Worm (Caenorhabditis elegans) whole organism, late embryonic: ENCODE measurements around the gene C01B9.4.

Source experiments
- C08G9.2 ChIP-seq: sonication (generic microtip); optimal IDR thresholded peaks from 2 replicates; lab custom pipeline; 2016; ENCODE audit warnings: mild to moderate bottlenecking, missing genetic modification characterization, moderate library complexity, missing compliant biosample characterization
- K02D7.2 ChIP-seq: sonication (generic microtip); optimal IDR thresholded peaks from 2 replicates; lab custom pipeline; 2017; ENCODE audit warnings: mild to moderate bottlenecking, missing genetic modification characterization, missing compliant biosample characterization
- T23F11.4 ChIP-seq: fragments of 200-800 bp; sonication (Bioruptor generic); optimal IDR thresholded peaks from 2 replicates; lab custom pipeline; 2018; ENCODE audit warnings: mild to moderate bottlenecking, missing genetic modification characterization, missing compliant biosample characterization
- ama-1 ChIP-seq: fragments of 150-350 bp; optimal IDR thresholded peaks from 2 replicates; lab custom pipeline; 2014
- ceh-14 ChIP-seq: sonication (generic microtip); optimal IDR thresholded peaks from 2 replicates; lab custom pipeline; 2016; ENCODE audit warnings: missing genotype, missing genetic modification characterization, missing compliant biosample characterization
- ceh-22 ChIP-seq: sonication (generic microtip); optimal IDR thresholded peaks from 2 replicates; lab custom pipeline; 2017; ENCODE audit warnings: missing biosample characterization, missing genetic modification characterization
- ceh-24 ChIP-seq: sonication (generic microtip); optimal IDR thresholded peaks from 2 replicates; lab custom pipeline; 2016; ENCODE audit warnings: mild to moderate bottlenecking, missing genetic modification characterization, missing compliant biosample characterization
- ceh-30 ChIP-seq: fragments of 150-350 bp; optimal IDR thresholded peaks from 2 replicates; lab custom pipeline; 2014; ENCODE audit warnings: missing biosample characterization, missing genetic modification characterization
- ceh-31 ChIP-seq: sonication (generic microtip); optimal IDR thresholded peaks from 2 replicates; lab custom pipeline; 2016; ENCODE audit warnings: missing genetic modification characterization, missing compliant biosample characterization
- ceh-45 ChIP-seq: fragments of 200-800 bp; sonication (Bioruptor generic); IDR thresholded peaks from 2 replicates; pipeline ENCODE4 v1.3.6; 2022; ENCODE audit warnings: missing genetic modification reagents, missing genetic modification characterization, missing compliant biosample characterization
- ceh-48 ChIP-seq: sonication (generic microtip); optimal IDR thresholded peaks from 2 replicates; lab custom pipeline; 2016; ENCODE audit warnings: missing genetic modification characterization, inconsistent platforms, missing compliant biosample characterization
- ceh-9 ChIP-seq: sonication (generic microtip); optimal IDR thresholded peaks from 2 replicates; lab custom pipeline; 2016; ENCODE audit warnings: mild to moderate bottlenecking, missing genetic modification characterization, inconsistent platforms, missing compliant biosample characterization
- dmd-4 ChIP-seq: sonication (generic microtip); optimal IDR thresholded peaks from 2 replicates; lab custom pipeline; 2016; ENCODE audit warnings: borderline replicate concordance, missing genetic modification characterization, missing compliant biosample characterization
- eyg-1 ChIP-seq: sonication (generic microtip); optimal IDR thresholded peaks from 2 replicates; lab custom pipeline; 2016; ENCODE audit warnings: missing genotype, missing genetic modification characterization, missing compliant biosample characterization
- hlh-15 ChIP-seq: sonication (generic microtip); optimal IDR thresholded peaks from 2 replicates; lab custom pipeline; 2016; ENCODE audit warnings: missing genetic modification characterization, missing compliant biosample characterization
- nfya-1 ChIP-seq: sonication (generic microtip); optimal IDR thresholded peaks from 2 replicates; lab custom pipeline; 2017; ENCODE audit warnings: missing genetic modification characterization, mild to moderate bottlenecking, missing compliant biosample characterization, antibody characterized with exemption, moderate library complexity
- odd-2 ChIP-seq: sonication (generic microtip); optimal IDR thresholded peaks from 2 replicates; lab custom pipeline; 2017; ENCODE audit warnings: antibody characterized with exemption, mild to moderate bottlenecking, missing genetic modification characterization, missing compliant biosample characterization
- pqm-1 ChIP-seq: sonication (generic microtip); optimal IDR thresholded peaks from 2 replicates; lab custom pipeline; 2016; ENCODE audit warnings: missing genetic modification characterization, missing compliant biosample characterization
- sdc-2 ChIP-seq: sonication (generic microtip); optimal IDR thresholded peaks from 2 replicates; lab custom pipeline; 2016; ENCODE audit warnings: missing genotype, missing genetic modification characterization, missing compliant biosample characterization
- tbx-2 ChIP-seq: sonication (generic microtip); optimal IDR thresholded peaks from 2 replicates; lab custom pipeline; 2016; ENCODE audit warnings: missing genetic modification characterization, missing compliant biosample characterization

C01B9.4 gene

DNA sequence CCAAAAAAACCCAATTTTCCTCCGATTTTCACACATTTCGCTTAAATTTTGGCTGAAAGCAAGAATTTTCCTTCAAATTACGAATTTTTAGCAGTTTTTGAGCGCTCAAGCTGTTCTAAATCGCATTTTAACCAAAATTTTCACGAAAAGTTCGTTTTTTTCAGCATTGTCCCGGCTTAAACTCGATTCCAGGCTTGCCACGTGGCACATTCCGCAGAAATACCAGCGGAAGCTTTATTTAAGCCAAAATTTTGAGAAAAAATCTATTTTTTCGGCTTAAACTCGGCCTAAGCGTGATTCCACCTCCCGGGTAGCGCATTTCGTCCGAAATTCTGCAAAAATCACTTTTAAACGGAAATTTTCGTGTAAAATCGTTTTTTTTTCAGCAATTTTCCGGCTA lies 60.0 kb downstream of the C01B9.4 start:
- TF ChIP-seq pqm-1 (tag; lab: Kevin White, UChicago) (no peak), ceh-45 (GFP tag; lab: Robert Waterston, UW) (no peak), dmd-4 (no peak), eyg-1 (tag; lab: Kevin White, UChicago) (no peak), nfya-1 (no peak), ceh-14 (no peak), K02D7.2 (tag; lab: Kevin White, UChicago) (no peak), ceh-9 (tag; lab: Kevin White, UChicago) (no peak), odd-2 (tag; lab: Kevin White, UChicago) (no peak), ama-1 (lab: Kevin White, UChicago) (no peak), hlh-15 (tag; lab: Kevin White, UChicago) (no peak), ceh-22 (tag; lab: Kevin White, UChicago) (no peak), T23F11.4 (no peak), ceh-48 (tag; lab: Kevin White, UChicago) (no peak), ceh-30 (tag; lab: Kevin White, UChicago) (no peak), tbx-2 (tag; lab: Kevin White, UChicago) (no peak), sdc-2 (no peak)

- TF ChIP-seq C08G9.2 (tag; lab: Kevin White, UChicago) (peak; percentile 14), ceh-24 (tag; lab: Kevin White, UChicago) (no peak), ceh-31 (tag; lab: Kevin White, UChicago) (peak; percentile 12)
These were observed 61.0 kb downstream of the C01B9.4 start, which contains the start of gene Y54G9A.5 for ce11 chrII:13722763-13723162. Gene Y54G9A.5, plus strand, starts transcription at chrII:13723007.

DNA sequence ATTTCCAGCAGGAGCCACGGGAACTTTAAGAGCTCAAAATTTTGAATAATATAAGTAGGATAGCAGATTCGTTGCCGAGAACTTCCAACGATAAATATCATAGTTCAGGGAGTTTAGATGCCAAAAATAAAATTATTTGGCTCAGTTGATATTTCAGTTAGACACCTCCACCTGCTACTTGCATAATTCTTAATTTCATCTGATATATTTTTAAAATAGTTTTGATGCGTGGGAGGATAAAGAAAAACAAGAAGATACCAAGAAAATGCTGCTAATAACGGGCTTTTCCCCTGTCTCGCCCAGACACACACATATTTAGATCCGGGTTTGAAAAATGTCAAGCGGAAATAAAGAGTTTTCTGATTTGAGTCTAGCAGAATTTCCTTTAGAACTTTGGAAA lies 62.6 kb downstream of the C01B9.4 start, which contains the start of gene sre-46:
TSS of gene sre-46 (minus strand) at position 101 of the 400 bp plus-strand sequence.
- TF ChIP-seq C08G9.2 (tag; lab: Kevin White, UChicago) = no peak
- TF ChIP-seq T23F11.4 = no peak
- TF ChIP-seq ceh-9 (tag; lab: Kevin White, UChicago) = no peak
- no peak for TF ChIP-seq ceh-45 (GFP tag; lab: Robert Waterston, UW)
